Worm (Caenorhabditis elegans) whole organism, young adult: ENCODE measurements around the gene C46E10.8.

Experiments
- F22D6.2 ChIP-seq: sonication (generic microtip); optimal IDR thresholded peaks from 2 replicates; lab custom pipeline; 2016; ENCODE audit warnings: mild to moderate bottlenecking, missing genetic modification characterization, missing compliant biosample characterization
- F33H1.4 ChIP-seq: fragments of 200-800 bp; sonication (Bioruptor generic); IDR thresholded peaks from 2 replicates; pipeline ENCODE4 v1.3.6; 2022; ENCODE audit warnings: missing genetic modification reagents, missing genetic modification characterization, missing compliant biosample characterization
- F37B4.10 ChIP-seq: fragments of 200-800 bp; sonication (Bioruptor generic); IDR thresholded peaks from 2 replicates; pipeline ENCODE4 v1.3.6; 2022; ENCODE audit warnings: missing genetic modification characterization, missing compliant biosample characterization
- F49E8.2 ChIP-seq: sonication (generic microtip); optimal IDR thresholded peaks from 3 replicates; lab custom pipeline; 2017; ENCODE audit warnings: missing genetic modification characterization, mild to moderate bottlenecking, missing compliant biosample characterization, antibody characterized with exemption, moderate library complexity; ENCODE audit not compliant: insufficient read depth
- T26A5.8 ChIP-seq: sonication (generic microtip); optimal IDR thresholded peaks from 2 replicates; lab custom pipeline; 2016; ENCODE audit warnings: missing genetic modification characterization, missing compliant biosample characterization
- Y56A3A.18 ChIP-seq: fragments of 200-800 bp; sonication (Bioruptor generic); IDR thresholded peaks from 2 replicates; pipeline ENCODE4 v1.3.6; 2022; ENCODE audit warnings: missing genetic modification reagents, missing genetic modification characterization, missing compliant biosample characterization
- ama-1 ChIP-seq, 3 experiments: fragments of 150-350 bp in 1 of 3; sonication (generic microtip) in 2 of 3; optimal IDR thresholded peaks; 2 replicates each; lab custom pipeline; 2014 to 2018; ENCODE audit warnings: missing biosample characterization in 2 of 3, missing genetic modification characterization in 2 of 3, missing genetic modification reagents in 2 of 3
- aptf-3 ChIP-seq: fragments of 200-800 bp; sonication (Bioruptor generic); IDR thresholded peaks from 2 replicates; pipeline ENCODE4 v1.3.6; 2022; ENCODE audit warnings: missing genetic modification characterization, missing compliant biosample characterization
- atf-7 ChIP-seq: sonication (generic microtip); optimal IDR thresholded peaks from 2 replicates; lab custom pipeline; 2017; ENCODE audit warnings: mild to moderate bottlenecking, missing genetic modification characterization, missing compliant biosample characterization
- attf-3 ChIP-seq: fragments of 200-800 bp; sonication (Bioruptor generic); conservative IDR thresholded peaks from 2 replicates; pipeline ENCODE4 v1.3.6; 2022; ENCODE audit warnings: missing genetic modification reagents, missing genetic modification characterization, missing compliant biosample characterization
- ccch-3 ChIP-seq: fragments of 200-800 bp; sonication (Bioruptor generic); optimal IDR thresholded peaks from 2 replicates; lab custom pipeline; 2018; ENCODE audit warnings: mild to moderate bottlenecking, missing genetic modification characterization, missing compliant biosample characterization
- cebp-1 ChIP-seq, 2 experiments: fragments of 200-800 bp in 1 of 2; sonication (Bioruptor generic) in 1 of 2; sonication (generic microtip) in 1 of 2; IDR thresholded peaks in 1 of 2; optimal IDR thresholded peaks in 1 of 2; 2 replicates each; pipeline versions ENCODE4 v1.3.6 to Lab custom; 2017 to 2022; ENCODE audit warnings: missing compliant biosample characterization in 2 of 2, missing genetic modification characterization in 2 of 2, mild to moderate bottlenecking in 1 of 2, missing genetic modification reagents in 1 of 2, moderate library complexity in 1 of 2
- ceh-100 ChIP-seq: fragments of 200-800 bp; sonication (Bioruptor generic); IDR thresholded peaks from 2 replicates; pipeline ENCODE4 v1.3.6; 2022; ENCODE audit warnings: missing genetic modification reagents, missing genetic modification characterization, missing compliant biosample characterization
- ceh-27 ChIP-seq: fragments of 200-800 bp; sonication (Bioruptor generic); optimal IDR thresholded peaks from 2 replicates; lab custom pipeline; 2018; ENCODE audit warnings: mild to moderate bottlenecking, missing genetic modification characterization, moderate library complexity, missing compliant biosample characterization
- ceh-58 ChIP-seq: fragments of 200-800 bp; sonication (Bioruptor generic); IDR thresholded peaks from 2 replicates; pipeline ENCODE4 v1.3.6; 2022; ENCODE audit warnings: missing genetic modification characterization, missing compliant biosample characterization
- ceh-79 ChIP-seq: sonication (generic microtip); optimal IDR thresholded peaks from 2 replicates; lab custom pipeline; 2017; ENCODE audit warnings: mild to moderate bottlenecking, missing genetic modification characterization, missing compliant biosample characterization
- dpff-1 ChIP-seq: sonication (generic microtip); optimal IDR thresholded peaks from 2 replicates; lab custom pipeline; 2017; ENCODE audit warnings: mild to moderate bottlenecking, missing genetic modification characterization, missing compliant biosample characterization
- ets-4 ChIP-seq: fragments of 200-800 bp; sonication (Bioruptor generic); optimal IDR thresholded peaks from 2 replicates; lab custom pipeline; 2018; ENCODE audit warnings: mild to moderate bottlenecking, missing genetic modification characterization, missing compliant biosample characterization
- fkh-3 ChIP-seq: sonication (generic microtip); optimal IDR thresholded peaks from 2 replicates; lab custom pipeline; 2016; ENCODE audit warnings: mild to moderate bottlenecking, missing genetic modification characterization, missing compliant biosample characterization
- hlh-12 ChIP-seq: sonication (generic microtip); optimal IDR thresholded peaks from 2 replicates; lab custom pipeline; 2016; ENCODE audit warnings: missing genetic modification characterization, missing compliant biosample characterization
- hlh-26 ChIP-seq: fragments of 200-800 bp; sonication (Bioruptor generic); conservative IDR thresholded peaks from 2 replicates; pipeline ENCODE4 v1.3.6; 2022; ENCODE audit warnings: missing genetic modification reagents, missing genetic modification characterization, missing compliant biosample characterization
- let-607 ChIP-seq, 2 experiments: fragments of 200-800 bp in 1 of 2; sonication (Bioruptor generic) in 1 of 2; sonication (generic microtip) in 1 of 2; optimal IDR thresholded peaks; 2 replicates each; lab custom pipeline; 2016 to 2018; ENCODE audit warnings: mild to moderate bottlenecking in 2 of 2, missing compliant biosample characterization in 2 of 2, missing genetic modification characterization in 2 of 2, moderate library complexity in 2 of 2, missing genotype in 1 of 2
- lin-54 ChIP-seq: fragments of 200-800 bp; sonication (Bioruptor generic); optimal IDR thresholded peaks from 2 replicates; lab custom pipeline; 2018; ENCODE audit warnings: mild to moderate bottlenecking, missing genetic modification characterization, missing compliant biosample characterization
- lir-1 ChIP-seq: fragments of 200-800 bp; sonication (Bioruptor generic); conservative IDR thresholded peaks from 2 replicates; pipeline ENCODE4 v1.3.6; 2022; ENCODE audit warnings: missing genetic modification reagents, missing genetic modification characterization, missing compliant biosample characterization
- madf-3 ChIP-seq: fragments of 200-800 bp; sonication (Bioruptor generic); IDR thresholded peaks from 2 replicates; pipeline ENCODE4 v1.3.6; 2022; ENCODE audit warnings: missing genetic modification reagents, missing genetic modification characterization, missing compliant biosample characterization
- madf-6 ChIP-seq: fragments of 200-800 bp; sonication (Bioruptor generic); IDR thresholded peaks from 2 replicates; pipeline ENCODE4 v1.3.6; 2022; ENCODE audit warnings: missing genetic modification reagents, missing genetic modification characterization, missing compliant biosample characterization
- nfya-1 ChIP-seq: sonication (generic microtip); optimal IDR thresholded peaks from 2 replicates; lab custom pipeline; 2017; ENCODE audit warnings: antibody characterized with exemption, missing compliant biosample characterization, missing genetic modification characterization, borderline replicate concordance; ENCODE audit not compliant: insufficient read depth
- nfya-2 ChIP-seq: fragments of 200-800 bp; sonication (Bioruptor generic); IDR thresholded peaks from 2 replicates; pipeline ENCODE4 v1.3.6; 2022; ENCODE audit warnings: missing genetic modification reagents, missing genetic modification characterization, missing compliant biosample characterization
- nhr-179 ChIP-seq: sonication (generic microtip); optimal IDR thresholded peaks from 2 replicates; lab custom pipeline; 2016; ENCODE audit warnings: mild to moderate bottlenecking, missing genetic modification characterization, missing compliant biosample characterization
- pbrm-1 ChIP-seq: fragments of 200-800 bp; sonication (Bioruptor generic); IDR thresholded peaks from 2 replicates; pipeline ENCODE4 v1.3.6; 2022; ENCODE audit warnings: missing genetic modification reagents, missing genetic modification characterization, missing compliant biosample characterization
- sdz-38 ChIP-seq: sonication (generic microtip); optimal IDR thresholded peaks from 2 replicates; lab custom pipeline; 2016; ENCODE audit warnings: missing genotype, missing genetic modification characterization, missing compliant biosample characterization
- snpc-1.3 ChIP-seq: sonication (generic microtip); optimal IDR thresholded peaks from 2 replicates; lab custom pipeline; 2017; ENCODE audit warnings: missing genetic modification characterization, mild to moderate bottlenecking, missing compliant biosample characterization, antibody characterized with exemption, moderate library complexity, missing genotype, missing genetic modification reagents; ENCODE audit not compliant: insufficient read depth
- tbp1 ChIP-seq: fragments of 200-800 bp; sonication (Bioruptor generic); optimal IDR thresholded peaks from 2 replicates; lab custom pipeline; 2018; ENCODE audit warnings: mild to moderate bottlenecking, missing genetic modification characterization, missing compliant biosample characterization
- tlf-1 ChIP-seq: fragments of 200-800 bp; sonication (Bioruptor generic); optimal IDR thresholded peaks from 2 replicates; lab custom pipeline; 2018; ENCODE audit warnings: mild to moderate bottlenecking, missing genetic modification characterization, missing compliant biosample characterization
- unc-130 ChIP-seq: sonication (generic microtip); optimal IDR thresholded peaks from 2 replicates; lab custom pipeline; 2016; ENCODE audit warnings: missing genetic modification reagents, missing genetic modification characterization, missing compliant biosample characterization
- ztf-6 ChIP-seq: fragments of 200-800 bp; sonication (Bioruptor generic); IDR thresholded peaks from 2 replicates; pipeline ENCODE4 v1.3.6; 2022; ENCODE audit warnings: missing genetic modification reagents, missing genetic modification characterization, missing compliant biosample characterization

Gene C46E10.8

DNA sequence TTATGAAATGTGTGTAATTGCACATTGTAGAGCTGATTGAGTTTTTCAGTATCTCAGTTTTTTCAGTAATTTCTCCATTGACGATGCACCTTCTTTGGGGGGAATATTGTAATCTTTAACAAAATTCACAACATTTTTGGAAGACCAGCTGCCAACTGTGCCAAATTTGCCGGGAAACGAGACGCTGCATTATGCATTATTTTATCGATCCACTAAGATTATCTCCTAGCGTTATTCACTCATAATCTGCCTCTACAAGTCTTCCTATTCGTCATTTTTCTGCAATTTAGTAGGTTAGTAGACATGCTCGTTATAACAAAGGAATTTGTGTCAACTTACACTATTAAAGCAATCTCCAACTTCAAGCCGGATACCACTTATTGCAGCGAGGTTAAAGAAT is 3.8 kb upstream of the C46E10.8 start, which contains the start of the genes sdz-12 and bath-31:
sdz-12 (minus strand) TSS at position 101 of the 400 bp plus-strand sequence.
bath-31 (plus strand) TSS at position 251 of the 400 bp plus-strand sequence.
- TF ChIP-seq ets-4 (GFP tag; lab: Kevin White, UChicago) (no peak), ceh-79 (tag; lab: Kevin White, UChicago) (no peak), atf-7 (no peak), tlf-1 (GFP tag; lab: Kevin White, UChicago) (no peak), F49E8.2 (tag; lab: Kevin White, UChicago) (no peak), let-607 (tag; optimal IDR thresholded peaks at IDR 0.05; lab: Kevin White, UChicago) (no peak), hlh-26 (GFP tag; lab: Robert Waterston, UW) (no peak), nhr-179 (tag; lab: Kevin White, UChicago) (no peak), ama-1 (optimal IDR thresholded peaks at IDR 0.05; lab: Kevin White, UChicago) (no peak), ama-1 (GFP tag; optimal IDR thresholded peaks at IDR 0.05; lab: Kevin White, UChicago) (no peak), dpff-1 (tag; lab: Kevin White, UChicago) (no peak), ccch-3 (GFP tag; lab: Kevin White, UChicago) (no peak), lin-54 (no peak), nfya-2 (GFP tag; lab: Robert Waterston, UW) (no peak), pbrm-1 (GFP tag; lab: Robert Waterston, UW) (no peak), lir-1 (GFP tag; lab: Robert Waterston, UW) (no peak), sdz-38 (tag; lab: Kevin White, UChicago) (no peak), F37B4.10 (GFP tag; lab: Robert Waterston, UW) (no peak), attf-3 (GFP tag; lab: Robert Waterston, UW) (no peak), ztf-6 (GFP tag; lab: Robert Waterston, UW) (no peak), cebp-1 (GFP tag; IDR thresholded peaks at IDR 0.05; lab: Robert Waterston, UW) (no peak), cebp-1 (tag; optimal IDR thresholded peaks at IDR 0.05; lab: Kevin White, UChicago) (no peak)

ce11 chrII:3724175-3724715 is 3.7 kb downstream of the C46E10.8 start, which contains the start of gene C46E10.1:
C46E10.1 (plus strand) TSS chrII:3724225.
- no peak for TF ChIP-seq F22D6.2 (tag; lab: Kevin White, UChicago)
- no peak for TF ChIP-seq tbp1 (GFP tag; lab: Kevin White, UChicago)
- TF ChIP-seq T26A5.8 (tag; lab: Kevin White, UChicago) = no peak
- no peak for TF ChIP-seq ceh-100 (GFP tag; lab: Robert Waterston, UW)
- no peak for TF ChIP-seq ceh-27 (GFP tag; lab: Kevin White, UChicago)
- TF ChIP-seq snpc-1.3 (tag; lab: Kevin White, UChicago) = no peak
- no peak for TF ChIP-seq aptf-3 (GFP tag; lab: Robert Waterston, UW)
- TF ChIP-seq madf-6 (GFP tag; lab: Robert Waterston, UW) = no peak
- TF ChIP-seq fkh-3 (tag; lab: Kevin White, UChicago) = no peak
- no peak for TF ChIP-seq F33H1.4
- TF ChIP-seq ceh-58 (GFP tag; lab: Robert Waterston, UW) = no peak
- no peak for TF ChIP-seq unc-130 (GFP tag; lab: Kevin White, UChicago)
- no peak for TF ChIP-seq madf-3 (GFP tag; lab: Robert Waterston, UW)
- TF ChIP-seq Y56A3A.18 (GFP tag; lab: Robert Waterston, UW) = no peak
- no peak for TF ChIP-seq nfya-1 (tag; lab: Kevin White, UChicago)
- TF ChIP-seq hlh-12 (tag; lab: Kevin White, UChicago) = no peak
